Fruit fly (Drosophila melanogaster) ovary, adult (tissue): ENCODE measurements around the gene CG1529.

Source experiments
- CG17801 ChIP-seq: fragments of 200-800 bp; optimal IDR thresholded peaks from 2 replicates; lab custom pipeline; 2019; ENCODE audit warnings: missing biosample characterization, mild to moderate bottlenecking, missing genetic modification characterization, moderate library complexity; ENCODE audit not compliant: partially characterized antibody

CG1529 gene

DNA sequence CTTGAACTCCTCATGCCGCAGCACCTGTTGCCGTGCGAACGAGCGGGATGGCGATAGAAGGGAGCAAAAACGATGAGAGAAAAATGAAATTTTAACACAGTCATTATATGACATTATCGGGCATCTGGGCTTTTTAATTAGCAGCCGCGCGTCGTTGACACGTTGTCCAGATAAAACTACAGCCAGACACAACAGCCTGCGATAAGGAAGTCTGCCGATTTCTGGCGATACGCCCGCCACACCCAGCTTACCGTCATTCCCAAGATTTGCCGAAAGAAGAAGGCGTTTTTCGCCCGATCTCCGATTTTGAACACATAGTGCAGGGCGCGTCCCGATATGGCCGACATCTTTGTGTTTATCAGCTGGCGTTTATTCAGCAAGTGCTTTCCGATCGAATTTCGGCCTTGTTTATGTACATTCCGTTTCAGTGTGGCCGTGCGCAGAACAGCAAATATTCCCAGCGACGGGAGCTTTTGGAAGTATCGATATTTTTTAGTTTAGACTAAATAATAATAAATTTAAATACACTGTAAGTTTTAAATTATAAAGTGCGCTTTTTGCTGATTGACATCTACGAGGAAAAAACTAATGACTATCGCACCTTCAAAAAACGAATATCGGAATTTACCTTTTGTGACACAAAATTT lies 3.7 kb downstream of the CG1529 start, which contains the start of gene CG1532:
TSS of gene CG1532 (minus strand) at position 433 of the 647 bp plus-strand sequence.
- TF ChIP-seq CG17801, result peak; percentile 33

DNA sequence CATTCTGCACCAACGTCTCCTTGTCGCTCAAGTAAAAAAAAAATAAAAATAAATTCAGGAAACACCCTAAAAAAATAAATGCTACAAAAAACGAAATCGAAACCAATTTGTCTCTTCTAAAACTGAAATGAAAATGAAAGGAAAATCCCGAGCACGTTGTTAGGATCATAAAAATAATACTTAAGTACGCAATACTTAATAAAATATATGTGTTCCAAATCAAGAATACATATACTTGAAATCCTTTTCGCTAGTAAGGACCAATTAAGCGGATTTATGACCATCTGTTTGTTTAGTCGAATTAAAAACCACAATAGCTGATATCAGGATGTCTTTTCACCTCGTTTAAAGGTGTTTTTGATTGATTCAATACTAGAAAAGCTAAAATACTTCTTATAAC lies 6.0 kb downstream of the CG1529 start, which contains the start of gene r-cup:
TSS of gene r-cup (minus strand) at position 101 of the 400 bp plus-strand sequence.
- TF ChIP-seq CG17801, result no peak

DNA sequence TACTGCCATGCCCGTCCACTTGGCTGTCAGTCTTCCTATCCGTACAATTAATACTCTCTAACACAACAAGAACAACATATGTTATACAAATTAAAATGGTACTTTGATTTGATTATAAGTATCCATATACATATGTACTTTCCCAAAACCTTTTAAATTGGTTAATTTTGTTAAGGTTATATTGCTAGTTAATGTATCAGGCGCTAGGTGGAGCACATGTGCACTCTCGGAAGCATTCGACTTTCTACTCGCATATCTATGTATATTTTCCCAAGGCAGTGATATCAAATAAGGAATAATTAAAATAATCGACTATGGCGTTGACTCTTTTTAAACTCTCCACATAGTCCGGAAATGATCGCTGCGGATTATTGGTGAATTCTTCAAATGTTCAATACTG lies 14.2 kb downstream of the CG1529 start:
- TF ChIP-seq CG17801, result no peak

DNA sequence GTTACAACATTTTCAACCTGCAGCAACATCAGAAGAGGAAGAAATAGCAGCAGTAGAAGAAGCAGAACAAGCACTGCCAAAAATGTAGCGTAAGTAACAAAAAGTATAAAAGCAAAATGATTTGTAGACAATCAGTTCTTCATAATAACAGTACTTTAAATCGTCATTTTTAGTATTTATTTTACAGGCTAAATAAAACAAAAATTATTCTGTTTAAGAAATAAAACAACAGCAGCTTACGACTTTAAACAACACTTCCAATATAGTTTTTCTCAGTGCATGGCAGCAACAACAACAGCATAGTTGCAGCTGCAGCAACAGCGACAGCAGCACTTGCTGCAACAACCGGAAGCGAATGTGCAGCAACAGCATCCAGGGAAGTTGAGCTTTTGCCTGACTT lies 21.2 kb downstream of the CG1529 start:
- no peak for TF ChIP-seq CG17801

DNA sequence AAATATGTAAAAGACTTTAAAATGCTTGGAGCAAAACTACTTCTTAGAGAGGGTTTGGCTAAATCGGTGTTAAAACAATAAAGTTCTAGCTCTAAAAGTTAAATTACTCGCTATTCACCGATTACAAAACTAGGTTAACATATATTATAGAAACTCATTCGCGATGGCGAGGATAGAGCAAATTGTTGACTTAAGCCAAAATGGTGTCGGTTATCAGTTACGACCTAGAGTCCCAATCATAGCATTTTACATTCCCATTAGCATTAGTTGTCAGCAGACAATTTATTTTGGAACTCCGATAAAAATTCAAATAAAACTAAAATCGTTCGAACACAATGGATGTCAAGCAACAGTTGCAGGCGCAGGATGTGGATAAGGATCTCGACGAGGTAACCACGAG lies 47.4 kb downstream of the CG1529 start, which contains the start of gene CG11666:
TSS of gene CG11666 (plus strand) at position 301 of the 400 bp plus-strand sequence.
- no peak for TF ChIP-seq CG17801
